Comparison of ENCODE assay signal across 6 worm cellular contexts in genomic region chrX:4794062-4794461, ce11.
TF ChIP-seq lines count a peak whose summit lies in the region.

No protein-coding gene starts in this region.

TF ChIP-seq in whole organism, L1 larva, 84 proteins besides CTCF, POLR2A, EP300 and RAD21 (continues in another document):
- TF ChIP-seq nhr-28 (tag; optimal IDR thresholded peaks at IDR 0.05; lab: Kevin White, UChicago) (no peak), mef-2 (tag; optimal IDR thresholded peaks at IDR 0.05; lab: Kevin White, UChicago) (no peak), fkh-10 (GFP tag; optimal IDR thresholded peaks at IDR 0.05; lab: Kevin White, UChicago) (no peak), lin-39 (tag; optimal IDR thresholded peaks at IDR 0.05; lab: Kevin White, UChicago) (no peak), mab-9 (GFP tag; IDR thresholded peaks at IDR 0.05; lab: Robert Waterston, UW) (no peak), nhr-12 (tag; optimal IDR thresholded peaks at IDR 0.05; lab: Kevin White, UChicago) (no peak), fos-1 (tag; optimal IDR thresholded peaks at IDR 0.05; lab: Kevin White, UChicago) (no peak), alr-1 (tag; optimal IDR thresholded peaks at IDR 0.05; lab: Kevin White, UChicago; ENCODE audit: borderline replicate concordance) (no peak), ceh-88 (GFP tag; IDR thresholded peaks at IDR 0.05; lab: Robert Waterston, UW) (no peak), sup-37 (GFP tag; optimal IDR thresholded peaks at IDR 0.05; lab: Kevin White, UChicago) (no peak), sox-4 (tag; optimal IDR thresholded peaks at IDR 0.05; lab: Kevin White, UChicago) (no peak), hpl-2 (GFP tag; optimal IDR thresholded peaks at IDR 0.05; lab: Kevin White, UChicago) (no peak), ceh-63 (GFP tag; optimal IDR thresholded peaks at IDR 0.05; lab: Kevin White, UChicago) (no peak), skn-1 (tag; optimal IDR thresholded peaks at IDR 0.05; lab: Kevin White, UChicago) (no peak), C16A3.4 (tag; optimal IDR thresholded peaks at IDR 0.05; lab: Kevin White, UChicago) (no peak), tlp-1 (tag; optimal IDR thresholded peaks at IDR 0.05; lab: Kevin White, UChicago) (no peak)

TF ChIP-seq in whole organism, L2 larva, 48 proteins besides CTCF, POLR2A, EP300 and RAD21:
- TF ChIP-seq sma-9 (GFP tag; optimal IDR thresholded peaks at IDR 0.05; lab: Kevin White, UChicago) (peak; percentile 53), sma-9 (tag; optimal IDR thresholded peaks at IDR 0.05; lab: Kevin White, UChicago) (no peak), egl-27 (tag; optimal IDR thresholded peaks at IDR 0.05; lab: Kevin White, UChicago) (peak; percentile 11), gmeb-1 (tag; optimal IDR thresholded peaks at IDR 0.05; lab: Kevin White, UChicago) (peak; percentile 75), elt-1 (tag; optimal IDR thresholded peaks at IDR 0.05; lab: Kevin White, UChicago) (no peak), mdl-1 (tag; optimal IDR thresholded peaks at IDR 0.05; lab: Kevin White, UChicago) (peak in 1 of 2 experiments; percentile 26), ceh-82 (tag; optimal IDR thresholded peaks at IDR 0.05; lab: Kevin White, UChicago) (no peak), F13H6.1 (tag; optimal IDR thresholded peaks at IDR 0.05; lab: Kevin White, UChicago) (peak; percentile 88), fos-1 (tag; optimal IDR thresholded peaks at IDR 0.05; lab: Kevin White, UChicago) (peak; percentile 40), sma-3 (GFP tag; optimal IDR thresholded peaks at IDR 0.05; lab: Kevin White, UChicago) (peak; percentile 41), unc-62 (GFP tag; optimal IDR thresholded peaks at IDR 0.05; lab: Kevin White, UChicago) (no peak), crh-2 (tag; optimal IDR thresholded peaks at IDR 0.05; lab: Kevin White, UChicago) (peak; percentile 63), lin-11 (tag; optimal IDR thresholded peaks at IDR 0.05; lab: Kevin White, UChicago) (no peak), nhr-11 (tag; optimal IDR thresholded peaks at IDR 0.05; lab: Kevin White, UChicago) (no peak), blmp-1 (tag; optimal IDR thresholded peaks at IDR 0.05; lab: Kevin White, UChicago; ENCODE audit: insufficient read depth) (peak; percentile 91)

TF ChIP-seq in whole organism, L3 larva, 47 proteins besides CTCF, POLR2A, EP300 and RAD21 (continues in another document):
- TF ChIP-seq nhr-43 (tag; optimal IDR thresholded peaks at IDR 0.05; lab: Kevin White, UChicago; ENCODE audit: poor library complexity, severe bottlenecking) (no peak), nfya-1 (tag; optimal IDR thresholded peaks at IDR 0.05; lab: Kevin White, UChicago; ENCODE audit: insufficient read depth) (no peak), lin-15B (tag; optimal IDR thresholded peaks at IDR 0.05; lab: Kevin White, UChicago) (no peak), lin-39 (tag; optimal IDR thresholded peaks at IDR 0.05; lab: Kevin White, UChicago) (no peak), nhr-12 (tag; optimal IDR thresholded peaks at IDR 0.05; lab: Kevin White, UChicago) (no peak), mdl-1 (tag; optimal IDR thresholded peaks at IDR 0.05; lab: Kevin White, UChicago) (no peak), elt-3 (tag; optimal IDR thresholded peaks at IDR 0.05; lab: Kevin White, UChicago) (no peak), hmg-11 (tag; optimal IDR thresholded peaks at IDR 0.05; lab: Kevin White, UChicago) (no peak), sea-2 (GFP tag; optimal IDR thresholded peaks at IDR 0.05; lab: Kevin White, UChicago) (no peak), lsy-12 (tag; optimal IDR thresholded peaks at IDR 0.05; lab: Kevin White, UChicago) (no peak), zag-1 (tag; optimal IDR thresholded peaks at IDR 0.05; lab: Kevin White, UChicago) (no peak), egl-5 (tag; optimal IDR thresholded peaks at IDR 0.05; lab: Kevin White, UChicago) (no peak), ceh-16 (tag; optimal IDR thresholded peaks at IDR 0.05; lab: Kevin White, UChicago) (no peak), nhr-67 (tag; optimal IDR thresholded peaks at IDR 0.05; lab: Kevin White, UChicago) (no peak), ztf-11 (tag; optimal IDR thresholded peaks at IDR 0.05; lab: Kevin White, UChicago) (no peak), pqm-1 (tag; optimal IDR thresholded peaks at IDR 0.05; lab: Kevin White, UChicago) (peak; percentile 98), snpc-4 (tag; optimal IDR thresholded peaks at IDR 0.05; lab: Kevin White, UChicago) (no peak)

TF ChIP-seq in whole organism, L4 larva, 104 proteins besides CTCF, POLR2A, EP300 and RAD21 (continues in another document):
- peak; percentile 26; the same call in 1 of the 2 replicates for TF ChIP-seq ceh-20 (GFP tag; IDR thresholded peaks at IDR 0.05; lab: Robert Waterston, UW)
- TF ChIP-seq nhr-10 (tag; optimal IDR thresholded peaks at IDR 0.05; lab: Kevin White, UChicago) = peak; percentile 59
- TF ChIP-seq Y105C5A.15 (GFP tag; IDR thresholded peaks at IDR 0.05; lab: Robert Waterston, UW) = no peak
- TF ChIP-seq mdt-29 (GFP tag; IDR thresholded peaks at IDR 0.05; lab: Robert Waterston, UW) = peak; percentile 55; the same call in 1 of the 2 replicates
- TF ChIP-seq F49E8.2 (tag; optimal IDR thresholded peaks at IDR 0.05; lab: Kevin White, UChicago; ENCODE audit: borderline replicate concordance) = no peak
- peak; percentile 89 for TF ChIP-seq nhr-48 (tag; optimal IDR thresholded peaks at IDR 0.05; lab: Kevin White, UChicago)
- no peak for TF ChIP-seq snpc-4 (tag; optimal IDR thresholded peaks at IDR 0.05; lab: Kevin White, UChicago)
- TF ChIP-seq nhr-102 (tag; optimal IDR thresholded peaks at IDR 0.05; lab: Kevin White, UChicago) = peak; percentile 83
- TF ChIP-seq aha-1 (tag; lab: Kevin White, UChicago) = no peak
- TF ChIP-seq pha-4 (GFP tag; IDR thresholded peaks at IDR 0.05; lab: Robert Waterston, UW) = peak; percentile 59; the same call in 1 of the 2 replicates
- no peak for TF ChIP-seq pha-4 (tag; optimal IDR thresholded peaks at IDR 0.05; lab: Kevin White, UChicago)
- TF ChIP-seq F37D6.2 (tag; optimal IDR thresholded peaks at IDR 0.05; lab: Kevin White, UChicago) = no peak
- no peak for TF ChIP-seq dpl-1 (GFP tag; optimal IDR thresholded peaks at IDR 0.05; lab: Kevin White, UChicago)
- peak; percentile 90 for TF ChIP-seq mxl-2 (GFP tag; conservative IDR thresholded peaks at IDR 0.05; lab: Robert Waterston, UW)
- no peak for TF ChIP-seq set-16 (GFP tag; IDR thresholded peaks at IDR 0.05; lab: Robert Waterston, UW)
- TF ChIP-seq madf-9 (GFP tag; conservative IDR thresholded peaks at IDR 0.05; lab: Robert Waterston, UW) = no peak
- peak; percentile 90 for TF ChIP-seq tra-1 (GFP tag; IDR thresholded peaks at IDR 0.05; lab: Robert Waterston, UW)

TF ChIP-seq in whole organism, late embryonic, 69 proteins besides CTCF, POLR2A, EP300 and RAD21:
- TF ChIP-seq elt-2 (tag; optimal IDR thresholded peaks at IDR 0.05; lab: Kevin White, UChicago) (peak; percentile 75), ztf-16 (tag; optimal IDR thresholded peaks at IDR 0.05; lab: Kevin White, UChicago) (no peak), pqm-1 (tag; optimal IDR thresholded peaks at IDR 0.05; lab: Kevin White, UChicago) (peak; percentile 19)

TF ChIP-seq in whole organism, young adult, 124 proteins besides CTCF, POLR2A, EP300 and RAD21 (continues in another document):
- TF ChIP-seq Y79H2A.3 (GFP tag; conservative IDR thresholded peaks at IDR 0.05; lab: Robert Waterston, UW) = no peak
- TF ChIP-seq madf-6 (GFP tag; IDR thresholded peaks at IDR 0.05; lab: Robert Waterston, UW) = no peak
- TF ChIP-seq ccch-3 (GFP tag; optimal IDR thresholded peaks at IDR 0.05; lab: Kevin White, UChicago) = no peak
- TF ChIP-seq let-526 (GFP tag; IDR thresholded peaks at IDR 0.05; lab: Robert Waterston, UW) = no peak
- TF ChIP-seq mcd-1 (GFP tag; IDR thresholded peaks at IDR 0.05; lab: Robert Waterston, UW) = no peak
- no peak for TF ChIP-seq akir-1 (GFP tag; optimal IDR thresholded peaks at IDR 0.05; lab: Kevin White, UChicago)
- no peak for TF ChIP-seq gei-17 (GFP tag; optimal IDR thresholded peaks at IDR 0.05; lab: Kevin White, UChicago)
- TF ChIP-seq let-607 (tag; optimal IDR thresholded peaks at IDR 0.05; lab: Kevin White, UChicago) = peak in 1 of 2 experiments; percentile 72
- TF ChIP-seq unc-62 (GFP tag; optimal IDR thresholded peaks at IDR 0.05; lab: Kevin White, UChicago) = peak; percentile 81
- TF ChIP-seq C06A6.2 (GFP tag; conservative IDR thresholded peaks at IDR 0.05; lab: Robert Waterston, UW) = no peak
- no peak for TF ChIP-seq snpc-3.4 (tag; optimal IDR thresholded peaks at IDR 0.05; lab: Kevin White, UChicago)
- no peak for TF ChIP-seq Y53F4B.3 (GFP tag; IDR thresholded peaks at IDR 0.05; lab: Robert Waterston, UW)
- TF ChIP-seq madf-8 (GFP tag; conservative IDR thresholded peaks at IDR 0.05; lab: Robert Waterston, UW) = no peak
- TF ChIP-seq rpc-1 (optimal IDR thresholded peaks at IDR 0.05; lab: Kevin White, UChicago) = no peak
- TF ChIP-seq rpc-1 (tag; optimal IDR thresholded peaks at IDR 0.05; lab: Kevin White, UChicago) = no peak
- no peak for TF ChIP-seq attf-5 (GFP tag; optimal IDR thresholded peaks at IDR 0.05; lab: Kevin White, UChicago)
- no peak for TF ChIP-seq K12H6.12 (tag; optimal IDR thresholded peaks at IDR 0.05; lab: Kevin White, UChicago)
- no peak for TF ChIP-seq Y56A3A.18 (GFP tag; IDR thresholded peaks at IDR 0.05; lab: Robert Waterston, UW)
- no peak for TF ChIP-seq athp-1 (tag; optimal IDR thresholded peaks at IDR 0.05; lab: Kevin White, UChicago)
- no peak for TF ChIP-seq F55B11.4 (tag; optimal IDR thresholded peaks at IDR 0.05; lab: Kevin White, UChicago; ENCODE audit: borderline replicate concordance, insufficient read depth)
- no peak for TF ChIP-seq T26A5.8 (tag; optimal IDR thresholded peaks at IDR 0.05; lab: Kevin White, UChicago)
- TF ChIP-seq repo-1 (tag; optimal IDR thresholded peaks at IDR 0.05; lab: Kevin White, UChicago) = no peak
- no peak for TF ChIP-seq unc-130 (GFP tag; optimal IDR thresholded peaks at IDR 0.05; lab: Kevin White, UChicago)
- no peak for TF ChIP-seq tbx-9 (tag; optimal IDR thresholded peaks at IDR 0.05; lab: Kevin White, UChicago; ENCODE audit: borderline replicate concordance)
- no peak for TF ChIP-seq sptf-2 (GFP tag; optimal IDR thresholded peaks at IDR 0.05; lab: Kevin White, UChicago)
- no peak for TF ChIP-seq ama-1 (optimal IDR thresholded peaks at IDR 0.05; lab: Kevin White, UChicago)
- no peak for TF ChIP-seq ama-1 (GFP tag; optimal IDR thresholded peaks at IDR 0.05; lab: Kevin White, UChicago)
- no peak for TF ChIP-seq aptf-2 (GFP tag; conservative IDR thresholded peaks at IDR 0.05; lab: Robert Waterston, UW)
- TF ChIP-seq F33H1.4 (GFP tag; IDR thresholded peaks at IDR 0.05; lab: Robert Waterston, UW) = no peak
- TF ChIP-seq hmg-1.2 (GFP tag; IDR thresholded peaks at IDR 0.05; lab: Robert Waterston, UW) = peak; percentile 47
- peak; percentile 96 for TF ChIP-seq nhr-80 (tag; optimal IDR thresholded peaks at IDR 0.05; lab: Kevin White, UChicago)
- TF ChIP-seq ztf-6 (GFP tag; IDR thresholded peaks at IDR 0.05; lab: Robert Waterston, UW) = no peak
- no peak for TF ChIP-seq ztf-26 (tag; optimal IDR thresholded peaks at IDR 0.05; lab: Kevin White, UChicago)
- no peak for TF ChIP-seq lsl-1 (GFP tag; optimal IDR thresholded peaks at IDR 0.05; lab: Kevin White, UChicago)
- TF ChIP-seq ceh-100 (GFP tag; IDR thresholded peaks at IDR 0.05; lab: Robert Waterston, UW) = no peak
